Fruit fly (Drosophila melanogaster) whole organism, embryonic: ENCODE measurements around the gene CG13930.
A peak's percentile ranks its signal among the peaks of the same experiment; 100 is the strongest.

Experiments
- Aef1 ChIP-seq: fragments of 200-800 bp; sonication (Bioruptor generic); IDR thresholded peaks from 3 replicates; pipeline ENCODE4 v1.3.6; 2022; ENCODE audit warnings: missing biosample characterization, missing genetic modification characterization
- Blimp-1 ChIP-seq: fragments of 200-800 bp; sonication (Bioruptor generic); optimal IDR thresholded peaks from 3 replicates; lab custom pipeline; 2018; ENCODE audit warnings: missing biosample characterization, missing genetic modification characterization, mild to moderate bottlenecking, moderate library complexity, missing genetic modification reagents
- CG11398 ChIP-seq: fragments of 200-800 bp; sonication (Bioruptor generic); optimal IDR thresholded peaks from 2 replicates; lab custom pipeline; 2016; ENCODE audit warnings: missing biosample characterization, missing genetic modification characterization
- CG13287 ChIP-seq: fragments of 200-800 bp; sonication (Bioruptor generic); IDR thresholded peaks from 2 replicates; pipeline ENCODE4 v1.3.6; 2022; ENCODE audit warnings: missing biosample characterization, missing genetic modification characterization; ENCODE audit not compliant: partially characterized antibody
- CG13424 ChIP-seq: fragments of 200-800 bp; sonication (Bioruptor generic); optimal IDR thresholded peaks from 2 replicates; lab custom pipeline; 2019; ENCODE audit warnings: missing biosample characterization, mild to moderate bottlenecking, missing genetic modification characterization, moderate library complexity
- CG1529 ChIP-seq: fragments of 200-800 bp; sonication (Bioruptor generic); optimal IDR thresholded peaks from 3 replicates; lab custom pipeline; 2018; ENCODE audit warnings: missing biosample characterization, missing genetic modification characterization
- CG1603 ChIP-seq: fragments of 200-800 bp; sonication (Bioruptor generic); optimal IDR thresholded peaks from 2 replicates; lab custom pipeline; 2019; ENCODE audit warnings: missing biosample characterization, mild to moderate bottlenecking, missing genetic modification characterization, moderate library complexity
- CG16779 ChIP-seq: fragments of 200-800 bp; sonication (Bioruptor generic); IDR thresholded peaks from 2 replicates; pipeline ENCODE4 v1.3.6; 2022; ENCODE audit warnings: missing biosample characterization, missing genetic modification characterization
- CG16815 ChIP-seq: fragments of 200-800 bp; sonication (Bioruptor generic); optimal IDR thresholded peaks from 3 replicates; lab custom pipeline; 2017; ENCODE audit warnings: missing biosample characterization, mild to moderate bottlenecking, missing genetic modification characterization
- CG17186 ChIP-seq: fragments of 200-800 bp; sonication (Bioruptor generic); optimal IDR thresholded peaks from 3 replicates; lab custom pipeline; 2017; ENCODE audit warnings: missing biosample characterization, missing genetic modification reagents, missing genetic modification characterization
- CG2120 ChIP-seq: fragments of 200-800 bp; sonication (Bioruptor generic); optimal IDR thresholded peaks from 3 replicates; lab custom pipeline; 2016; ENCODE audit warnings: missing biosample characterization, missing genetic modification characterization
- CG30020 ChIP-seq: fragments of 200-800 bp; optimal IDR thresholded peaks from 2 replicates; lab custom pipeline; 2019; ENCODE audit warnings: missing biosample characterization, mild to moderate bottlenecking, missing genetic modification characterization, moderate library complexity
- CG30403 ChIP-seq: fragments of 200-800 bp; sonication (Bioruptor generic); optimal IDR thresholded peaks from 3 replicates; lab custom pipeline; 2016; ENCODE audit warnings: missing biosample characterization, missing genetic modification characterization
- CG3163 ChIP-seq: fragments of 200-800 bp; sonication (Bioruptor generic); optimal IDR thresholded peaks from 3 replicates; lab custom pipeline; 2016; ENCODE audit warnings: missing biosample characterization, missing genetic modification characterization
- CG33213 ChIP-seq: fragments of 200-800 bp; sonication (Bioruptor generic); optimal IDR thresholded peaks from 3 replicates; lab custom pipeline; 2016; ENCODE audit warnings: missing biosample characterization, missing genetic modification characterization
- CG34422 ChIP-seq: fragments of 200-800 bp; sonication (Bioruptor generic); IDR thresholded peaks from 3 replicates; pipeline ENCODE4 v1.3.6; 2022; ENCODE audit warnings: missing biosample characterization, missing genetic modification characterization
- CG3838 ChIP-seq: fragments of 200-800 bp; sonication (Bioruptor generic); optimal IDR thresholded peaks from 3 replicates; lab custom pipeline; 2016; ENCODE audit warnings: missing biosample characterization, missing genetic modification characterization
- CG6791 ChIP-seq: fragments of 200-800 bp; sonication (Bioruptor generic); IDR thresholded peaks from 3 replicates; pipeline ENCODE4 v1.3.6; 2022; ENCODE audit warnings: missing biosample characterization, missing genetic modification characterization; ENCODE audit not compliant: partially characterized antibody
- CG8290 ChIP-seq, 3 experiments: fragments of 200-800 bp; sonication (Bioruptor generic); optimal IDR thresholded peaks; 2 replicates each; lab custom pipeline; 2016 to 2019; ENCODE audit warnings: missing biosample characterization in 3 of 3, missing genetic modification characterization in 3 of 3, mild to moderate bottlenecking in 2 of 3, moderate library complexity in 1 of 3
- CG9215 ChIP-seq: fragments of 200-800 bp; sonication (Bioruptor generic); IDR thresholded peaks from 2 replicates; pipeline ENCODE4 v1.3.6; 2022; ENCODE audit warnings: missing biosample characterization, missing genetic modification characterization
- CrebB ChIP-seq: fragments of 200-800 bp; sonication (Bioruptor generic); optimal IDR thresholded peaks from 3 replicates; lab custom pipeline; 2018; ENCODE audit warnings: missing biosample characterization, mild to moderate bottlenecking, missing genetic modification characterization
- Dek ChIP-seq: fragments of 200-800 bp; sonication (Bioruptor generic); optimal IDR thresholded peaks from 3 replicates; lab custom pipeline; 2019; ENCODE audit warnings: missing biosample characterization, mild to moderate bottlenecking, missing genetic modification characterization, moderate library complexity
- Doc2 ChIP-seq: fragments of 200-800 bp; sonication (Bioruptor generic); IDR thresholded peaks from 2 replicates; pipeline ENCODE4 v1.3.6; 2022; ENCODE audit warnings: missing biosample characterization, missing genetic modification characterization
- Dp ChIP-seq: fragments of 200-800 bp; sonication (Bioruptor generic); optimal IDR thresholded peaks from 2 replicates; lab custom pipeline; 2018; ENCODE audit warnings: missing biosample characterization, mild to moderate bottlenecking, missing genetic modification characterization, moderate library complexity
- Gug ChIP-seq: fragments of 200-800 bp; sonication (Bioruptor generic); IDR thresholded peaks from 4 replicates; pipeline ENCODE4 v1.3.6; 2022; ENCODE audit warnings: missing biosample characterization, missing genetic modification characterization
- HHEX ChIP-seq: fragments of 200-800 bp; sonication (Bioruptor generic); optimal IDR thresholded peaks from 3 replicates; lab custom pipeline; 2017; ENCODE audit warnings: missing biosample characterization, mild to moderate bottlenecking, missing genetic modification characterization, missing genetic modification reagents
- Meics ChIP-seq: fragments of 200-800 bp; sonication (Bioruptor generic); optimal IDR thresholded peaks from 2 replicates; lab custom pipeline; 2017; ENCODE audit warnings: missing biosample characterization, mild to moderate bottlenecking, missing genetic modification characterization
- NC2β ChIP-seq: fragments of 200-800 bp; sonication (Bioruptor generic); optimal IDR thresholded peaks from 2 replicates; lab custom pipeline; 2016; ENCODE audit warnings: missing biosample characterization, missing genetic modification characterization
- NK7.1 ChIP-seq: fragments of 200-800 bp; sonication (Bioruptor generic); optimal IDR thresholded peaks from 3 replicates; lab custom pipeline; 2016; ENCODE audit warnings: missing biosample characterization, missing genetic modification characterization
- Oli ChIP-seq: fragments of 200-800 bp; sonication (Bioruptor generic); optimal IDR thresholded peaks from 2 replicates; lab custom pipeline; 2018; ENCODE audit warnings: missing biosample characterization, mild to moderate bottlenecking, missing genetic modification characterization, moderate library complexity
- PHDP ChIP-seq: fragments of 200-800 bp; sonication (Bioruptor generic); optimal IDR thresholded peaks from 3 replicates; lab custom pipeline; 2018; ENCODE audit warnings: missing biosample characterization, mild to moderate bottlenecking, missing genetic modification characterization, moderate library complexity
- Ravus ChIP-seq: fragments of 200-800 bp; sonication (Bioruptor generic); IDR thresholded peaks from 2 replicates; pipeline ENCODE4 v1.3.6; 2022; ENCODE audit warnings: missing biosample characterization, missing genetic modification characterization
- Sry-δ ChIP-seq: fragments of 200-800 bp; sonication (Bioruptor generic); optimal IDR thresholded peaks from 2 replicates; lab custom pipeline; 2016; ENCODE audit warnings: missing biosample characterization, missing genetic modification characterization
- YL-1 ChIP-seq: fragments of 200-800 bp; sonication (Bioruptor generic); optimal IDR thresholded peaks from 3 replicates; lab custom pipeline; 2017; ENCODE audit warnings: missing biosample characterization, mild to moderate bottlenecking, missing genetic modification characterization
- az2 ChIP-seq: fragments of 200-800 bp; sonication (Bioruptor generic); optimal IDR thresholded peaks from 3 replicates; lab custom pipeline; 2016; ENCODE audit warnings: missing biosample characterization, missing genetic modification characterization
- bsh ChIP-seq, 2 experiments: fragments of 200-800 bp; sonication (Bioruptor generic); optimal IDR thresholded peaks; 2 replicates each; lab custom pipeline; 2017 to 2018; ENCODE audit warnings: mild to moderate bottlenecking in 2 of 2, missing biosample characterization in 2 of 2, missing genetic modification characterization in 2 of 2, moderate library complexity in 1 of 2
- btn ChIP-seq: fragments of 200-800 bp; sonication (Bioruptor generic); optimal IDR thresholded peaks from 2 replicates; lab custom pipeline; 2016; ENCODE audit warnings: missing biosample characterization, missing genetic modification characterization
- chinmo ChIP-seq: fragments of 200-800 bp; sonication (Bioruptor generic); IDR thresholded peaks from 4 replicates; pipeline ENCODE4 v1.3.6; 2022; ENCODE audit warnings: missing biosample characterization, missing genetic modification characterization; ENCODE audit not compliant: partially characterized antibody
- ci ChIP-seq: fragments of 200-800 bp; sonication (Bioruptor generic); IDR thresholded peaks from 3 replicates; pipeline ENCODE4 v1.3.6; 2022; ENCODE audit warnings: missing biosample characterization, missing genetic modification characterization
- dysf ChIP-seq: fragments of 200-800 bp; sonication (Bioruptor generic); IDR thresholded peaks from 3 replicates; pipeline ENCODE4 v1.3.6; 2022; ENCODE audit warnings: missing biosample characterization, missing genetic modification characterization
- gcm ChIP-seq: fragments of 200-800 bp; sonication (Bioruptor generic); optimal IDR thresholded peaks from 2 replicates; lab custom pipeline; 2019; ENCODE audit warnings: missing biosample characterization, mild to moderate bottlenecking, missing genetic modification characterization, moderate library complexity
- insv ChIP-seq, 2 experiments: fragments of 200-800 bp; sonication (Bioruptor generic); optimal IDR thresholded peaks; 3 replicates each; lab custom pipeline; 2016 to 2018; ENCODE audit warnings: missing biosample characterization in 2 of 2, missing genetic modification characterization in 2 of 2
- onecut ChIP-seq: fragments of 200-800 bp; sonication (Bioruptor generic); IDR thresholded peaks from 2 replicates; pipeline ENCODE4 v1.3.6; 2022; ENCODE audit warnings: missing biosample characterization, missing genetic modification characterization
- otp ChIP-seq: fragments of 200-800 bp; sonication (Bioruptor generic); IDR thresholded peaks from 3 replicates; pipeline ENCODE4, ENCODE4 v1.3.6; 2022; ENCODE audit warnings: missing biosample characterization, missing genetic modification characterization
- salm ChIP-seq: fragments of 200-800 bp; sonication (Bioruptor generic); optimal IDR thresholded peaks from 2 replicates; lab custom pipeline; 2018; ENCODE audit warnings: missing biosample characterization, mild to moderate bottlenecking, missing genetic modification characterization
- scrt ChIP-seq: fragments of 200-800 bp; sonication (Bioruptor generic); optimal IDR thresholded peaks from 2 replicates; lab custom pipeline; 2018; ENCODE audit warnings: missing biosample characterization, mild to moderate bottlenecking, missing genetic modification characterization, moderate library complexity
- slbo ChIP-seq: fragments of 200-800 bp; sonication (Bioruptor generic); IDR thresholded peaks from 2 replicates; pipeline ENCODE4 v1.3.6; 2022; ENCODE audit warnings: missing biosample characterization, missing genetic modification characterization
- trem ChIP-seq: fragments of 200-800 bp; optimal IDR thresholded peaks from 3 replicates; lab custom pipeline; 2019; ENCODE audit warnings: missing biosample characterization, mild to moderate bottlenecking, missing genetic modification characterization, moderate library complexity
- usp ChIP-seq: fragments of >200 bp; optimal IDR thresholded peaks from 2 replicates; lab custom pipeline; 2017; ENCODE audit warnings: missing biosample characterization, missing genetic modification characterization
- zf30C ChIP-seq: fragments of 200-800 bp; sonication (Bioruptor generic); optimal IDR thresholded peaks from 3 replicates; lab custom pipeline; 2018; ENCODE audit warnings: missing biosample characterization, mild to moderate bottlenecking, missing genetic modification characterization

Gene CG13930

dm6 chr3L:1647276-1647919 lies 25.1 kb downstream of the CG13930 start, which contains the start of the genes CG17249 and Bro (continued):
- TF ChIP-seq HHEX, result no peak
- TF ChIP-seq ci (GFP tag; lab: Robert Waterston, UW), result peak; percentile 23; the same call in 1 of the 3 replicates
- TF ChIP-seq CG13287 (GFP tag; lab: Robert Waterston, UW), result peak; percentile 51
- no peak for TF ChIP-seq CG1529 (GFP tag; lab: Kevin White, UChicago)
- TF ChIP-seq Aef1 (GFP tag; lab: Robert Waterston, UW), result no peak
- no peak for TF ChIP-seq CG16779 (GFP tag; lab: Robert Waterston, UW)
- TF ChIP-seq CG33213 (GFP tag; lab: Kevin White, UChicago), result peak; percentile 38
- TF ChIP-seq Blimp-1 (GFP tag; lab: Kevin White, UChicago), result no peak
- no peak for TF ChIP-seq CG13424 (tag; lab: Kevin White, UChicago)
- peak; percentile 53; the same call in 1 of the 4 replicates for TF ChIP-seq chinmo (GFP tag; lab: Robert Waterston, UW)
- no peak for TF ChIP-seq Oli
- TF ChIP-seq zf30C (GFP tag; lab: Kevin White, UChicago), result no peak
- TF ChIP-seq Dp (GFP tag; lab: Kevin White, UChicago), result peak; percentile 98
- no peak for TF ChIP-seq CG11398 (GFP tag; lab: Kevin White, UChicago)
- no peak for TF ChIP-seq usp (GFP tag; lab: Kevin White, UChicago)
- no peak for TF ChIP-seq Doc2
- TF ChIP-seq NC2β (GFP tag; lab: Kevin White, UChicago), result peak; percentile 2
- TF ChIP-seq otp (GFP tag; lab: Robert Waterston, UW), result no peak
- no peak for TF ChIP-seq salm (tag; lab: Kevin White, UChicago)
- TF ChIP-seq Ravus (GFP tag; lab: Robert Waterston, UW), result no peak
- TF ChIP-seq dysf (GFP tag; lab: Robert Waterston, UW), result no peak
- TF ChIP-seq Dek, result no peak
- TF ChIP-seq CG6791 (GFP tag; lab: Robert Waterston, UW), result no peak
- no peak for TF ChIP-seq PHDP (tag; lab: Kevin White, UChicago)
- no peak for TF ChIP-seq CG8290 (GFP tag; optimal IDR thresholded peaks at IDR 0.05; lab: Kevin White, UChicago)
- peak in 1 of 2 experiments; percentile 84 for TF ChIP-seq CG8290 (tag; optimal IDR thresholded peaks at IDR 0.05; lab: Kevin White, UChicago)
- peak; percentile 62 for TF ChIP-seq scrt (GFP tag; lab: Kevin White, UChicago)
- TF ChIP-seq CG30020 (tag; lab: Kevin White, UChicago), result no peak
- TF ChIP-seq CG16815 (GFP tag; lab: Kevin White, UChicago), result no peak
- peak; percentile 85 for TF ChIP-seq CG1603
- peak; percentile 49 for TF ChIP-seq CG17186 (GFP tag; lab: Kevin White, UChicago)
- peak; percentile 37 for TF ChIP-seq Sry-δ (GFP tag; lab: Kevin White, UChicago)
- peak; percentile 46 for TF ChIP-seq trem
- TF ChIP-seq CG9215 (GFP tag; lab: Robert Waterston, UW), result no peak
- no peak for TF ChIP-seq insv (GFP tag; optimal IDR thresholded peaks at IDR 0.05; lab: Kevin White, UChicago)
- peak; percentile 22 for TF ChIP-seq CG30403 (GFP tag; lab: Kevin White, UChicago)
- peak; percentile 49; the same call in 1 of the 3 replicates for TF ChIP-seq CG34422 (GFP tag; lab: Robert Waterston, UW)
- peak; percentile 52 for TF ChIP-seq CG3163 (GFP tag; lab: Kevin White, UChicago)
- TF ChIP-seq CG3838 (GFP tag; lab: Kevin White, UChicago), result peak; percentile 53
- peak; percentile 72 for TF ChIP-seq CG2120 (GFP tag; lab: Kevin White, UChicago)
- TF ChIP-seq Gug (GFP tag; lab: Robert Waterston, UW), result no peak
- TF ChIP-seq YL-1 (GFP tag; lab: Kevin White, UChicago), result peak; percentile 27
- TF ChIP-seq gcm (GFP tag; lab: Kevin White, UChicago), result no peak
- TF ChIP-seq NK7.1 (GFP tag; lab: Kevin White, UChicago), result peak; percentile 28
- TF ChIP-seq az2 (GFP tag; lab: Kevin White, UChicago), result peak; percentile 26
- TF ChIP-seq bsh (GFP tag; optimal IDR thresholded peaks at IDR 0.05; lab: Kevin White, UChicago), result no peak
- TF ChIP-seq btn (GFP tag; lab: Kevin White, UChicago), result no peak
- no peak for TF ChIP-seq onecut (GFP tag; lab: Robert Waterston, UW)
- no peak for TF ChIP-seq CrebB
- peak; percentile 75 for TF ChIP-seq slbo (GFP tag; lab: Robert Waterston, UW)
- TF ChIP-seq Meics (GFP tag; lab: Kevin White, UChicago), result peak; percentile 87
